Worm (Caenorhabditis elegans) whole organism, L3 larva: ENCODE results near the gene F43D2.6.

Source experiments
- ZK546.5 ChIP-seq: sonication (generic microtip); optimal IDR thresholded peaks from 2 replicates; lab custom pipeline; 2017; ENCODE audit warnings: missing biosample characterization, missing genetic modification characterization
- ama-1 ChIP-seq: fragments of 150-350 bp; optimal IDR thresholded peaks from 2 replicates; lab custom pipeline; 2018
- daf-12 ChIP-seq: fragments of 150-350 bp; optimal IDR thresholded peaks from 2 replicates; lab custom pipeline; 2014; ENCODE audit warnings: missing biosample characterization, missing genetic modification reagents, missing genetic modification characterization
- elt-2 ChIP-seq: sonication (generic microtip); optimal IDR thresholded peaks from 2 replicates; lab custom pipeline; 2016; ENCODE audit warnings: missing genetic modification reagents, mild to moderate bottlenecking, missing genetic modification characterization, missing compliant biosample characterization
- fos-1 ChIP-seq: fragments of 150-350 bp; optimal IDR thresholded peaks from 2 replicates; lab custom pipeline; 2014; ENCODE audit warnings: missing biosample characterization, missing genetic modification characterization
- jun-1 ChIP-seq: fragments of 150-350 bp; optimal IDR thresholded peaks from 2 replicates; lab custom pipeline; 2014; ENCODE audit warnings: missing biosample characterization, missing genetic modification reagents, missing genetic modification characterization
- nhr-237 ChIP-seq: fragments of 150-350 bp; optimal IDR thresholded peaks from 2 replicates; lab custom pipeline; 2014; ENCODE audit warnings: missing biosample characterization, missing genetic modification characterization
- nhr-28 ChIP-seq: fragments of 150-350 bp; optimal IDR thresholded peaks from 2 replicates; lab custom pipeline; 2014; ENCODE audit warnings: missing biosample characterization, missing genetic modification characterization
- nhr-76 ChIP-seq: fragments of 150-350 bp; sonication (generic microtip); optimal IDR thresholded peaks from 5 replicates; lab custom pipeline; 2014; ENCODE audit warnings: missing biosample characterization, missing genetic modification characterization
- pqm-1 ChIP-seq: fragments of 150-350 bp; optimal IDR thresholded peaks from 2 replicates; lab custom pipeline; 2017; ENCODE audit warnings: missing biosample characterization, missing genetic modification characterization, inconsistent platforms
- sea-2 ChIP-seq: fragments of 150-350 bp; sonication (generic microtip); optimal IDR thresholded peaks from 4 replicates; lab custom pipeline; 2014; ENCODE audit warnings: missing biosample characterization, missing genetic modification reagents, missing genetic modification characterization
- skn-1 ChIP-seq: fragments of 150-350 bp; optimal IDR thresholded peaks from 2 replicates; lab custom pipeline; 2014; ENCODE audit warnings: missing biosample characterization, missing genetic modification characterization
- ztf-4 ChIP-seq: fragments of 150-350 bp; optimal IDR thresholded peaks from 2 replicates; lab custom pipeline; 2014; ENCODE audit warnings: missing biosample characterization, missing genetic modification characterization

DNA sequence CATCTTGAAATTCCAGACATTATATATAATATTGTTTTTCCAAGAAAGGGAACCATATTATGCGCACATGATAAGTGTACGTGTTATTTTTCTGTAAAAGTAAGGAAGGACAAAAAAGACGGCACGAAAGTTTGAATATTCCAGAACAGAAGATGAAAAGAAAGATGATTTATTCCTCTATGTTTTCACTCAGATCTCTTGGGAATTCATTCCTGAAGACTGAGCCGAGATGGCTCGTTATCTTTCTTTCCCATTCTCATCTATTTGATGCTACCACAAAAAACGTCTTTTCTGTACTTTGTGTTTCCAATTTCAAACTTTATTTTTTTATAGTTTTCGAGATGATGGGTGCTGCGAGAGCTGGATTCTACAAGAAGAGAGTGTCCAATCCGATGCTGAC is 31.2 kb downstream of the F43D2.6 start:
- TF ChIP-seq elt-2 (tag; lab: Kevin White, UChicago) (no peak), daf-12 (tag; lab: Kevin White, UChicago) (no peak), ztf-4 (no peak), pqm-1 (tag; lab: Kevin White, UChicago) (no peak), fos-1 (tag; lab: Kevin White, UChicago) (no peak), jun-1 (tag; lab: Kevin White, UChicago) (no peak), nhr-76 (no peak), ama-1 (lab: Kevin White, UChicago) (no peak), ZK546.5 (tag; lab: Kevin White, UChicago) (no peak), sea-2 (GFP tag; lab: Kevin White, UChicago) (no peak), nhr-28 (no peak), nhr-237 (no peak), skn-1 (no peak)
